Fruit fly (Drosophila melanogaster) whole organism, embryonic: ENCODE results near the gene kud.

ENCODE experiments used
- Bgb ChIP-seq: fragments of 200-800 bp; sonication (Bioruptor generic); IDR thresholded peaks from 2 replicates; pipeline ENCODE4 v1.3.6; 2022; ENCODE audit warnings: missing biosample characterization, missing genetic modification characterization; ENCODE audit not compliant: partially characterized antibody
- CG10431 ChIP-seq: fragments of 200-800 bp; sonication (Bioruptor generic); optimal IDR thresholded peaks from 3 replicates; lab custom pipeline; 2018; ENCODE audit warnings: missing biosample characterization, mild to moderate bottlenecking, missing genetic modification characterization
- CG10462 ChIP-seq: fragments of 200-800 bp; sonication (Bioruptor generic); optimal IDR thresholded peaks from 2 replicates; lab custom pipeline; 2016; ENCODE audit warnings: missing biosample characterization, missing genetic modification characterization
- CG12391 ChIP-seq: fragments of 200-800 bp; sonication (Bioruptor generic); optimal IDR thresholded peaks from 3 replicates; lab custom pipeline; 2018; ENCODE audit warnings: missing biosample characterization, mild to moderate bottlenecking, missing genetic modification characterization, moderate library complexity
- CG12942 ChIP-seq: fragments of 200-800 bp; sonication (Bioruptor generic); optimal IDR thresholded peaks from 3 replicates; lab custom pipeline; 2016; ENCODE audit warnings: missing biosample characterization, missing genetic modification characterization
- CG15601 ChIP-seq: fragments of 200-800 bp; sonication (Bioruptor generic); optimal IDR thresholded peaks from 3 replicates; lab custom pipeline; 2019; ENCODE audit warnings: missing biosample characterization, mild to moderate bottlenecking, missing genetic modification characterization, moderate library complexity
- CG18764 ChIP-seq: fragments of 200-800 bp; sonication (Bioruptor generic); optimal IDR thresholded peaks from 3 replicates; lab custom pipeline; 2016; ENCODE audit warnings: missing biosample characterization, missing genetic modification characterization
- CG2116 ChIP-seq: fragments of 200-800 bp; sonication (Bioruptor generic); optimal IDR thresholded peaks from 3 replicates; lab custom pipeline; 2018; ENCODE audit warnings: missing biosample characterization, mild to moderate bottlenecking, missing genetic modification characterization
- CG30020 ChIP-seq: fragments of 200-800 bp; optimal IDR thresholded peaks from 2 replicates; lab custom pipeline; 2019; ENCODE audit warnings: missing biosample characterization, mild to moderate bottlenecking, missing genetic modification characterization, moderate library complexity
- CG32772 ChIP-seq: fragments of 200-800 bp; sonication (Bioruptor generic); IDR thresholded peaks from 2 replicates; pipeline ENCODE4 v1.3.6; 2022; ENCODE audit warnings: missing biosample characterization, missing genetic modification characterization
- CG6654 ChIP-seq: fragments of 200-800 bp; sonication (Bioruptor generic); optimal IDR thresholded peaks from 2 replicates; lab custom pipeline; 2017; ENCODE audit warnings: missing biosample characterization, mild to moderate bottlenecking, missing genetic modification characterization
- CG6791 ChIP-seq: fragments of 200-800 bp; sonication (Bioruptor generic); IDR thresholded peaks from 3 replicates; pipeline ENCODE4 v1.3.6; 2022; ENCODE audit warnings: missing biosample characterization, missing genetic modification characterization; ENCODE audit not compliant: partially characterized antibody
- CTCF ChIP-seq: fragments of 200-800 bp; sonication (Bioruptor generic); optimal IDR thresholded peaks from 2 replicates; lab custom pipeline; 2017; ENCODE audit warnings: missing biosample characterization, mild to moderate bottlenecking, missing genetic modification characterization, moderate library complexity
- CoRest ChIP-seq: fragments of 200-800 bp; sonication (Bioruptor generic); optimal IDR thresholded peaks from 3 replicates; lab custom pipeline; 2018; ENCODE audit warnings: missing biosample characterization, mild to moderate bottlenecking, missing genetic modification characterization, moderate library complexity
- D19A ChIP-seq: fragments of 200-800 bp; optimal IDR thresholded peaks from 3 replicates; lab custom pipeline; 2019; ENCODE audit warnings: missing biosample characterization, mild to moderate bottlenecking, missing genetic modification characterization, moderate library complexity
- Dip3 ChIP-seq: fragments of 200-800 bp; sonication (Bioruptor generic); optimal IDR thresholded peaks from 3 replicates; lab custom pipeline; 2016; ENCODE audit warnings: missing biosample characterization, missing genetic modification characterization
- Doc3 ChIP-seq: fragments of 200-800 bp; sonication (Bioruptor generic); IDR thresholded peaks from 3 replicates; pipeline ENCODE4 v1.3.6; 2022; ENCODE audit warnings: missing biosample characterization, missing genetic modification characterization; ENCODE audit not compliant: partially characterized antibody
- Dref ChIP-seq: fragments of 200-800 bp; sonication (Bioruptor generic); IDR thresholded peaks from 2 replicates; pipeline ENCODE4 v1.3.6; 2022; ENCODE audit warnings: missing biosample characterization, missing genetic modification characterization
- E2f2 ChIP-seq: fragments of 200-800 bp; sonication (Bioruptor generic); IDR thresholded peaks from 2 replicates; pipeline ENCODE4 v1.3.6; 2022; ENCODE audit warnings: missing biosample characterization, missing genetic modification characterization
- GATAe ChIP-seq: fragments of 200-800 bp; sonication (Bioruptor generic); conservative IDR thresholded peaks from 2 replicates; pipeline ENCODE4 v1.3.6; 2022; ENCODE audit warnings: missing biosample characterization, missing genetic modification characterization
- HmgZ ChIP-seq: fragments of 200-800 bp; sonication (Bioruptor generic); optimal IDR thresholded peaks from 2 replicates; lab custom pipeline; 2018; ENCODE audit warnings: missing biosample characterization, mild to moderate bottlenecking, missing genetic modification characterization
- Lhr ChIP-seq: fragments of 200-800 bp; sonication (Bioruptor generic); optimal IDR thresholded peaks from 3 replicates; lab custom pipeline; 2017; ENCODE audit warnings: mild to moderate bottlenecking, missing biosample characterization, missing genetic modification reagents, missing genetic modification characterization
- Lim3 ChIP-seq: fragments of 200-800 bp; sonication (Bioruptor generic); IDR thresholded peaks from 2 replicates; pipeline ENCODE4 v1.3.6; 2022; ENCODE audit warnings: missing biosample characterization, missing genetic modification characterization
- MBD-R2 ChIP-seq: fragments of 200-800 bp; sonication (Bioruptor generic); IDR thresholded peaks from 2 replicates; pipeline ENCODE4 v1.3.6; 2022; ENCODE audit warnings: missing biosample characterization, missing genetic modification characterization
- Max ChIP-seq: fragments of 200-800 bp; sonication (Bioruptor generic); optimal IDR thresholded peaks from 2 replicates; lab custom pipeline; 2016; ENCODE audit warnings: missing biosample characterization, mild to moderate bottlenecking, missing genetic modification characterization
- Med ChIP-seq: fragments of 200-800 bp; sonication (Bioruptor generic); peaks from one replicate; lab custom pipeline; 2016; ENCODE audit warnings: missing biosample characterization, missing genetic modification characterization, mild to moderate bottlenecking, inconsistent platforms, moderate library complexity
- PHDP ChIP-seq: fragments of 200-800 bp; sonication (Bioruptor generic); optimal IDR thresholded peaks from 3 replicates; lab custom pipeline; 2018; ENCODE audit warnings: missing biosample characterization, mild to moderate bottlenecking, missing genetic modification characterization, moderate library complexity
- Pdp1 ChIP-seq, 2 experiments: fragments of 200-800 bp; sonication (Bioruptor generic); optimal IDR thresholded peaks; 3 replicates each; lab custom pipeline; 2016; ENCODE audit warnings: missing biosample characterization in 2 of 2, missing genetic modification characterization in 2 of 2, mild to moderate bottlenecking in 1 of 2, moderate library complexity in 1 of 2
- Poxn ChIP-seq: fragments of 200-800 bp; sonication (Bioruptor generic); IDR thresholded peaks from 2 replicates; pipeline ENCODE4 v1.3.6; 2022; ENCODE audit warnings: missing biosample characterization, missing genetic modification characterization
- Vsx1 ChIP-seq: fragments of 200-800 bp; sonication (Bioruptor generic); optimal IDR thresholded peaks from 2 replicates; lab custom pipeline; 2017; ENCODE audit warnings: missing biosample characterization, mild to moderate bottlenecking, missing genetic modification characterization, missing genetic modification reagents
- YL-1 ChIP-seq: fragments of 200-800 bp; sonication (Bioruptor generic); optimal IDR thresholded peaks from 3 replicates; lab custom pipeline; 2017; ENCODE audit warnings: missing biosample characterization, mild to moderate bottlenecking, missing genetic modification characterization
- amos ChIP-seq: fragments of 200-800 bp; sonication (Bioruptor generic); IDR thresholded peaks from 2 replicates; pipeline ENCODE4 v1.3.6; 2022; ENCODE audit warnings: missing biosample characterization, missing genetic modification characterization; ENCODE audit not compliant: partially characterized antibody
- corto ChIP-seq: fragments of 200-800 bp; sonication (Bioruptor generic); optimal IDR thresholded peaks from 2 replicates; lab custom pipeline; 2016; ENCODE audit warnings: missing biosample characterization, mild to moderate bottlenecking, missing genetic modification characterization, moderate library complexity
- crp ChIP-seq, 2 experiments: fragments of 200-800 bp; sonication (Bioruptor generic); optimal IDR thresholded peaks; 2 replicates in 1 of 2; 3 replicates in 1 of 2; lab custom pipeline; 2017; ENCODE audit warnings: missing biosample characterization in 2 of 2, missing genetic modification characterization in 2 of 2, mild to moderate bottlenecking in 1 of 2, moderate library complexity in 1 of 2
- dpn ChIP-seq, 2 experiments: fragments of 200-800 bp; sonication (Bioruptor generic); optimal IDR thresholded peaks; 3 replicates each; lab custom pipeline; 2016; ENCODE audit warnings: missing biosample characterization in 2 of 2, missing genetic modification characterization in 2 of 2
- en ChIP-seq: fragments of 200-800 bp; sonication (Bioruptor generic); optimal IDR thresholded peaks from 2 replicates; lab custom pipeline; 2016; ENCODE audit warnings: missing biosample characterization, missing genetic modification characterization
- ewg ChIP-seq: fragments of 200-800 bp; sonication (Bioruptor generic); optimal IDR thresholded peaks from 3 replicates; lab custom pipeline; 2017; ENCODE audit warnings: mild to moderate bottlenecking, missing biosample characterization, missing genetic modification reagents, missing genetic modification characterization
- grau ChIP-seq: fragments of 200-800 bp; optimal IDR thresholded peaks from 3 replicates; lab custom pipeline; 2019; ENCODE audit warnings: missing biosample characterization, mild to moderate bottlenecking, missing genetic modification characterization, moderate library complexity
- ind ChIP-seq: fragments of 200-800 bp; sonication (Bioruptor generic); optimal IDR thresholded peaks from 3 replicates; lab custom pipeline; 2016; ENCODE audit warnings: missing biosample characterization, missing genetic modification characterization
- inv ChIP-seq: fragments of 200-800 bp; sonication (Bioruptor generic); IDR thresholded peaks from 2 replicates; pipeline ENCODE4 v1.3.6; 2022; ENCODE audit warnings: missing biosample characterization, missing genetic modification characterization; ENCODE audit not compliant: partially characterized antibody
- lab ChIP-seq: fragments of 200-800 bp; sonication (Bioruptor generic); optimal IDR thresholded peaks from 3 replicates; lab custom pipeline; 2017; ENCODE audit warnings: missing biosample characterization, missing genetic modification characterization, mild to moderate bottlenecking, moderate library complexity, missing genetic modification reagents
- lola ChIP-seq, 3 experiments: fragments of >200 bp in 2 of 3; fragments of 200-800 bp in 1 of 3; sonication (Bioruptor generic) in 1 of 3; optimal IDR thresholded peaks; 2 replicates each; lab custom pipeline; 2017 to 2019; ENCODE audit warnings: missing biosample characterization in 3 of 3, missing genetic modification characterization in 3 of 3, mild to moderate bottlenecking in 1 of 3, moderate library complexity in 1 of 3
- pros ChIP-seq: fragments of 200-800 bp; sonication (Bioruptor generic); optimal IDR thresholded peaks from 3 replicates; lab custom pipeline; 2019; ENCODE audit warnings: missing biosample characterization, mild to moderate bottlenecking, missing genetic modification characterization, moderate library complexity
- pzg ChIP-seq: fragments of 200-800 bp; sonication (Bioruptor generic); optimal IDR thresholded peaks from 3 replicates; lab custom pipeline; 2018; ENCODE audit warnings: missing biosample characterization, mild to moderate bottlenecking, missing genetic modification characterization, moderate library complexity
- row ChIP-seq: fragments of 200-800 bp; sonication (Bioruptor generic); IDR thresholded peaks from 3 replicates; pipeline ENCODE4 v1.3.6; 2022; ENCODE audit warnings: missing biosample characterization, missing genetic modification characterization
- ssp ChIP-seq: fragments of 200-800 bp; sonication (Bioruptor generic); IDR thresholded peaks from 2 replicates; pipeline ENCODE4 v1.3.6; 2022; ENCODE audit warnings: missing biosample characterization, missing genetic modification characterization
- sug ChIP-seq: fragments of 200-800 bp; optimal IDR thresholded peaks from 2 replicates; lab custom pipeline; 2019; ENCODE audit warnings: missing biosample characterization, mild to moderate bottlenecking, missing genetic modification characterization, moderate library complexity
- zf30C ChIP-seq: fragments of 200-800 bp; sonication (Bioruptor generic); optimal IDR thresholded peaks from 3 replicates; lab custom pipeline; 2018; ENCODE audit warnings: missing biosample characterization, mild to moderate bottlenecking, missing genetic modification characterization

The kud gene

dm6 chr3L:16842952-16843351, 1.8 kb downstream of the kud start:
- TF ChIP-seq Med (peak; percentile 27), CG10431 (peak; percentile 34), ewg (GFP tag; lab: Kevin White, UChicago) (no peak), CG10462 (GFP tag; lab: Kevin White, UChicago) (no peak)
- TF ChIP-seq, all 482 proteins: peak for 2

- TF ChIP-seq sug (no peak), CG6791 (GFP tag; lab: Robert Waterston, UW) (peak; percentile 38; the same call in 1 of the 3 replicates), CG2116 (GFP tag; lab: Kevin White, UChicago) (peak; percentile 85), GATAe (no peak), PHDP (tag; lab: Kevin White, UChicago) (no peak), lola (GFP tag; optimal IDR thresholded peaks at IDR 0.05; lab: Kevin White, UChicago) (no peak), Bgb (0 out of 2 replicates have a peak, but pooled peaks have one; percentile 26), CG12942 (GFP tag; lab: Kevin White, UChicago) (no peak), CTCF (peak; percentile 14), MBD-R2 (GFP tag; lab: Robert Waterston, UW) (peak; percentile 58; the same call in 1 of the 2 replicates), corto (GFP tag; lab: Kevin White, UChicago) (no peak), amos (GFP tag; lab: Robert Waterston, UW) (0 out of 2 replicates have a peak, but pooled peaks have one; percentile 17), CG30020 (tag; lab: Kevin White, UChicago) (peak; percentile 64), Lhr (peak; percentile 61), ssp (GFP tag; lab: Robert Waterston, UW) (peak; percentile 96), CG12391 (tag; lab: Kevin White, UChicago) (peak; percentile 24), HmgZ (tag; lab: Kevin White, UChicago) (no peak), Poxn (GFP tag; lab: Robert Waterston, UW) (no peak), D19A (tag; lab: Kevin White, UChicago) (peak; percentile 18), CG32772 (GFP tag; lab: Robert Waterston, UW) (no peak), E2f2 (GFP tag; lab: Robert Waterston, UW) (peak; percentile 22; the same call in 1 of the 2 replicates), CG18764 (GFP tag; lab: Kevin White, UChicago) (no peak), Dref (GFP tag; lab: Robert Waterston, UW) (peak; percentile 49), Max (GFP tag; lab: Kevin White, UChicago) (no peak), grau (peak; percentile 10), inv (GFP tag; lab: Robert Waterston, UW) (peak; percentile 33; the same call in 1 of the 2 replicates), row (GFP tag; lab: Robert Waterston, UW) (peak; percentile 44), pzg (GFP tag; lab: Kevin White, UChicago) (peak; percentile 76), pros (no peak), Vsx1 (no peak), lab (GFP tag; lab: Kevin White, UChicago) (no peak), Dip3 (GFP tag; lab: Kevin White, UChicago) (no peak), crp (GFP tag; optimal IDR thresholded peaks at IDR 0.05; lab: Kevin White, UChicago) (no peak), zf30C (GFP tag; lab: Kevin White, UChicago) (no peak), Doc3 (no peak), CG6654 (GFP tag; lab: Kevin White, UChicago) (no peak), CG15601 (tag; lab: Kevin White, UChicago) (peak; percentile 5), CoRest (tag; lab: Kevin White, UChicago) (peak; percentile 66), en (GFP tag; lab: Kevin White, UChicago) (no peak), YL-1 (GFP tag; lab: Kevin White, UChicago) (peak; percentile 50), Lim3 (GFP tag; lab: Robert Waterston, UW) (no peak), Pdp1 (GFP tag; optimal IDR thresholded peaks at IDR 0.05; lab: Kevin White, UChicago) (peak in 1 of 2 experiments; percentile 21), ind (GFP tag; lab: Kevin White, UChicago) (no peak), dpn (GFP tag; optimal IDR thresholded peaks at IDR 0.05; lab: Kevin White, UChicago) (peak in 1 of 2 experiments; percentile 0)
Observed at dm6 chr3L:16842087-16842567, 2.7 kb downstream of the kud start, which contains the start of gene TSG101. TSG101 (plus strand) TSS chr3L:16842294.
